Fruit fly (Drosophila melanogaster): ENCODE measurements around the gene nej.

nej gene

DNA sequence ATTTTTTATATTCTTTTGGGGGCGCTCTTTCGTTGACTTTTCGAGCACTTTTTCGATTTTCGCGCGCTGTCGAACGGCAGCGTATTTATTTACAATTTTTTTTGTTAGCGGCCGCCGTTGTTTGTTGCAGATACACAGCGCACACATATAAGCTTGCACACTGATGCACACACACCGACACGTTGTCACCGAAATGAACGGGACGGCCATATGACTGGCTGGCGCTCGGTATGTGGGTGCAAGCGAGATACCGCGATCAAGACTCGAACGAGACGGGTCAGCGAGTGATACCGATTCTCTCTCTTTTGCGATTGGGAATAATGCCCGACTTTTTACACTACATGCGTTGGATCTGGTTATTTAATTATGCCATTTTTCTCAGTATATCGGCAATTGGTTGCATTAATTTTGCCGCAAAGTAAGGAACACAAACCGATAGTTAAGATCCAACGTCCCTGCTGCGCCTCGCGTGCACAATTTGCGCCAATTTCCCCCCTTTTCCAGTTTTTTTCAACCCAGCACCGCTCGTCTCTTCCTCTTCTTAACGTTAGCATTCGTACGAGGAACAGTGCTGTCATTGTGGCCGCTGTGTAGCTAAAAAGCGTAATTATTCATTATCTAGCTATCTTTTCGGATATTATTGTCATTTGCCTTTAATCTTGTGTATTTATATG lies at the start of gene nej:
nej (minus strand) TSS at position 521 of the 674 bp plus-strand sequence.
- TF ChIP-seq pad (GFP tag; optimal IDR thresholded peaks at IDR 0.05) = peak; percentile 90
- TF ChIP-seq Mnt (GFP tag; optimal IDR thresholded peaks at IDR 0.05) = peak; percentile 87
- TF ChIP-seq Hr96 (GFP tag; optimal IDR thresholded peaks at IDR 0.05) = peak; percentile 28
- TF ChIP-seq CG14711 (tag; optimal IDR thresholded peaks at IDR 0.05) = no peak
- no peak for TF ChIP-seq Crg-1 (GFP tag; optimal IDR thresholded peaks at IDR 0.05)
- no peak for TF ChIP-seq cnc (optimal IDR thresholded peaks at IDR 0.05)
- peak; percentile 65 for TF ChIP-seq ovo (GFP tag; optimal IDR thresholded peaks at IDR 0.05)
- no peak for TF ChIP-seq CG12768 (GFP tag; optimal IDR thresholded peaks at IDR 0.05)

DNA sequence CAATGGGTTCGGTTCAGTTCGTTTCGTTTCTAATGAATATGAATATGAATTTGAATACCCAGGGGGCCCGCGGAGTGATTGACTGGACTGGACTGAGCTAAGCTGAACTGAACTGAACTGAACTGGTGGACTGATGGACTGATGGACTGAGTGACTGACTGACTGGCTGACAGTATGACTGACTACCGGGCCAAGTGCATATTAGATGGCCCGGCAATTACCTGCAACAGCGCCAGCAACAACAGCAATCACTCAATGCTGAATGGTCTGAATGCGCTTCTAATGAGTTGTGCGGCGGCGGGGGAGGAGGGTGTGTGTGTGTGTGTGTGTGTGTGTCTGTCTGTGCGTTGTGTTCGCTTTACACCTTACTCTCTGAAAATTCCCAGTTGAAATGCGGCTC lies 47.9 kb upstream of the nej start:
- TF ChIP-seq CG11617 (GFP tag; optimal IDR thresholded peaks at IDR 0.05) (no peak), CG5204 (GFP tag; optimal IDR thresholded peaks at IDR 0.05) (no peak), cnc (optimal IDR thresholded peaks at IDR 0.05) (no peak), bab1 (GFP tag; optimal IDR thresholded peaks at IDR 0.05) (no peak)

DNA sequence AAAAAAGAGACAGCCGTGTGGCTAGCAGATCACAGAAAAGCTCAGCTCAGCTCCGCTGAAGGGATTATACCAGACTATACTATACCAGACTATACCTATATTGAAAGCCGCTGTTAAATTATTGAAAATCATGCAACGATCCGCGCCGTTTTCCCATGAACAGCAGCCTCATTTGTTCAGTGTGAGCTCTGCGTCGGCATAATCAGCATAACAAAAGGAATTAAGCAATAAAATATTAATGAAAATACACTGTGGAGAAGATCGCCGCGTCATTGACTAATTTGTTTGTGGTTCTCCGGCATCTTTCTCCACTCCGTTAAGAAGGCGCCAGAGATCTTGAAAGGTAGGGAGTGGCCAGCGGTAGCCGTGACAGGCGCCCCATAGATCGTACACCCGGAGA lies 46.3 kb upstream of the nej start:
- TF ChIP-seq Crg-1 (GFP tag; optimal IDR thresholded peaks at IDR 0.05) (no peak), Clk (GFP tag; optimal IDR thresholded peaks at IDR 0.05) (no peak), toe (GFP tag; optimal IDR thresholded peaks at IDR 0.05) (no peak), CG11617 (GFP tag; optimal IDR thresholded peaks at IDR 0.05) (no peak), kay (GFP tag; ENCODE audit: borderline replicate concordance) (no peak), bab1 (GFP tag; optimal IDR thresholded peaks at IDR 0.05) (no peak), ovo (GFP tag; optimal IDR thresholded peaks at IDR 0.05) (no peak), cnc (optimal IDR thresholded peaks at IDR 0.05) (no peak), CG7101 (tag; optimal IDR thresholded peaks at IDR 0.05) (no peak), CG7045 (GFP tag; optimal IDR thresholded peaks at IDR 0.05) (no peak), CG33017 (tag; optimal IDR thresholded peaks at IDR 0.05) (no peak), CG12768 (GFP tag; optimal IDR thresholded peaks at IDR 0.05) (no peak), CG5204 (GFP tag; optimal IDR thresholded peaks at IDR 0.05) (no peak), CG14711 (tag; optimal IDR thresholded peaks at IDR 0.05) (no peak), cic (GFP tag; optimal IDR thresholded peaks at IDR 0.05) (no peak), Hr96 (GFP tag; optimal IDR thresholded peaks at IDR 0.05) (no peak), CG1620 (GFP tag; optimal IDR thresholded peaks at IDR 0.05) (no peak)

DNA sequence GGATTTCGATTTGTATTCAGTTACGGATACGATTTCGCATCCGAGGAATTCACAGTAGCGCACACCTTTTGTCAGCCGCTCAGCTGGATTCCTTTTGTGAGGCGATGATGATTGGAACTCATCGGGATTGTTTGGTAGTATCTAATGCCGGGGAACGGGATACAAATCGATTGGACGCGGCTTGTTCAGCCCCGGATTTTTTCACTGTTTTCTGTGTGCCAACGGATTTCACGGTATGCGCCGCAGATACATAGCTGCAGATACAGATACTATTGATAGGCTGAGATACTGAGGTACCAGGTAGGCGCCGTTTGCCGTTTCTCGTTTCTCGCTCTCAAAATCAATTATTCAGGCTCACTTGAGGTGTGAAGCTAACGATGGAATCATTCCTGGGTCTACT lies 44.6 kb upstream of the nej start:
- TF ChIP-seq Mnt (GFP tag; optimal IDR thresholded peaks at IDR 0.05) (no peak), CG7045 (GFP tag; optimal IDR thresholded peaks at IDR 0.05) (no peak), tj (GFP tag; optimal IDR thresholded peaks at IDR 0.05) (no peak), Hr96 (GFP tag; optimal IDR thresholded peaks at IDR 0.05) (no peak), bab1 (GFP tag; optimal IDR thresholded peaks at IDR 0.05) (no peak), Clk (GFP tag; optimal IDR thresholded peaks at IDR 0.05) (no peak), pad (GFP tag; optimal IDR thresholded peaks at IDR 0.05) (no peak), CG5204 (GFP tag; optimal IDR thresholded peaks at IDR 0.05) (no peak)

DNA sequence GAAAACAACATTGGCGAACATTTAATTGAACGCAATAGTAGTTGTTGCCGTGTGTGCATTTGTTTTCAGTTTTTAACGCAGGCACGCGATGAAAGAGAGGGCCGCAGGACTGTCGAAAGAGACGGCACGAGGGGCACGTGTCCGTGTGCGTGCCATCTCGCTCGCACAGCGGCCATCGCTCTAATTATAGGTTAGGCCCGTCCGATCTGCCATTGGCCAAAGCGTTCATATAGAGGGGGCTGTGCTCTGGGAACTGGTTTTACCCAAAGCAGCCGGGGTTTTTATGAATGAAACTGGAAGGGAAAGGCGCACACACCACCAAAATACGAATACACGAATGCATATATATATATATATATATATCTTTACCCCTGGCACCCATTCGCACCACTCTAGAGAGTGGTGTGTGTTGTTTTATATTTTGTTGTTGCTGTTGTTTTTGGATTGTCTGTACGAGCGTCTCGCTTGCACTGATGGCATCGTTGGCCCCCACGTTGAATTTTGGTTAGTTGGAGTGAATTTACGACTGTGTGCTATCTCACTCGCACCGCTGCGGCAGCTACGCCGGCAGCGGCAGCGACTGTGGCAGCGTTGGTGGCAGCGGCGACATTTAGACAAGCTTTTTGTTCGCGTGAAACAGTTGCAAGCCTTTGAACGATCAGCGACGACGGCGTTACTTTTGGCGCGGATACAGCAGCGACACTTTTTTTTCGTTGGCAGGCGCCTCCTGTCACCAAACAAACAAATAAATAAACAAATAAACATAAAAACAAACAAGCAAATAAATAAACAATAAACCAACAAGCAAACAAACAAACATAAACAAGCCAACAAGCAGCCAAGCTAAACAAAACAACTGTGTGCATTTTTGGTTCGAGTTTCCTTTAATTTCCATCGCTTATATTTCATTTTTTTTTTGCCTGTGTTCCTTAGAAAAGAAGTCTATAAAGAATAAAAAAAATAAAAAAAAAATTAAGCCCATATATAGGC lies 42.4 kb upstream of the nej start, which contains the start of gene Sp1:
Sp1 (plus strand) TSS at position 636 of the 990 bp plus-strand sequence.
- TF ChIP-seq tj (GFP tag; optimal IDR thresholded peaks at IDR 0.05) (no peak), bab1 (GFP tag; optimal IDR thresholded peaks at IDR 0.05) (no peak), Crg-1 (GFP tag; optimal IDR thresholded peaks at IDR 0.05) (no peak), ovo (GFP tag; optimal IDR thresholded peaks at IDR 0.05) (no peak), pad (GFP tag; optimal IDR thresholded peaks at IDR 0.05) (no peak), CG11617 (GFP tag; optimal IDR thresholded peaks at IDR 0.05) (no peak), CG12768 (GFP tag; optimal IDR thresholded peaks at IDR 0.05) (no peak), CG14711 (tag; optimal IDR thresholded peaks at IDR 0.05) (no peak), CG1620 (GFP tag; optimal IDR thresholded peaks at IDR 0.05) (no peak), CG7101 (tag; optimal IDR thresholded peaks at IDR 0.05) (no peak), Hr96 (GFP tag; optimal IDR thresholded peaks at IDR 0.05) (no peak), CG7045 (GFP tag; optimal IDR thresholded peaks at IDR 0.05) (no peak), CG33017 (tag; optimal IDR thresholded peaks at IDR 0.05) (no peak), Clk (GFP tag; optimal IDR thresholded peaks at IDR 0.05) (no peak), cnc (optimal IDR thresholded peaks at IDR 0.05) (no peak)

DNA sequence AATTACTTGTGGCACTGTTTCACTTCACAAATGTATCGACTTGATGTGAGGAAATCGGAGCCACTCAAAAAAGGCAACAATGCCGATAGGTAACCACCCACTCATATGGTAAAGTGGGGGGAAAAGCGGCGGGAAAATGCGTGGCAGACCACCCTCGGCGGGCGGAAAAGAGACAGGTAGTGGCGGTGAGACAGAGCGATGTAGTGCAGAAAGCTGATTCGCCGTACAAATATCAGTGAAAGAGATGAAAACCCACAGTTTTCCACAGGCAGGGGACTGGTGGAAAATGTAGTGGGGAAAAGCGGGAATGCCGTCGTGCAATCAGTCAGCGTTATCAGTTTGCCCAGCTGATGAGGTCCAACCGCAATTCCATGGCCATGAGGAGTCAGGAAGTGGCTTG lies 40.4 kb upstream of the nej start:
- no peak for TF ChIP-seq CG7045 (GFP tag; optimal IDR thresholded peaks at IDR 0.05)
- TF ChIP-seq Hr96 (GFP tag; optimal IDR thresholded peaks at IDR 0.05) = no peak
- no peak for TF ChIP-seq cic (GFP tag; optimal IDR thresholded peaks at IDR 0.05)
- no peak for TF ChIP-seq CG5204 (GFP tag; optimal IDR thresholded peaks at IDR 0.05)
- TF ChIP-seq CG14711 (tag; optimal IDR thresholded peaks at IDR 0.05) = no peak
- TF ChIP-seq Mnt (GFP tag; optimal IDR thresholded peaks at IDR 0.05) = no peak
- no peak for TF ChIP-seq Crg-1 (GFP tag; optimal IDR thresholded peaks at IDR 0.05)
- TF ChIP-seq tj (GFP tag; optimal IDR thresholded peaks at IDR 0.05) = no peak
- TF ChIP-seq bab1 (GFP tag; optimal IDR thresholded peaks at IDR 0.05) = no peak
